Worm (Caenorhabditis elegans): ENCODE data around the gene hmgs-1.

ce11 chrV:5708331-5708730, 23.9 kb upstream of the hmgs-1 start:
- TF ChIP-seq mxl-1 (tag; optimal IDR thresholded peaks at IDR 0.05): no peak
- no peak for TF ChIP-seq mes-4 (tag; optimal IDR thresholded peaks at IDR 0.05)
- TF ChIP-seq die-1 (tag; optimal IDR thresholded peaks at IDR 0.05): no peak
- TF ChIP-seq snpc-4 (GFP tag; optimal IDR thresholded peaks at IDR 0.05): no peak
- TF ChIP-seq snpc-4 (tag; optimal IDR thresholded peaks at IDR 0.05): no peak
- no peak for TF ChIP-seq him-1 (tag; optimal IDR thresholded peaks at IDR 0.05)
- TF ChIP-seq xnd-1 (tag; optimal IDR thresholded peaks at IDR 0.05): no peak
- no peak for TF ChIP-seq unc-62 (GFP tag; optimal IDR thresholded peaks at IDR 0.05)
- no peak for TF ChIP-seq C17E4.6 (GFP tag; IDR thresholded peaks at IDR 0.05)
- no peak for TF ChIP-seq ztf-28 (GFP tag; IDR thresholded peaks at IDR 0.05)
- no peak for TF ChIP-seq C06A6.2 (GFP tag; conservative IDR thresholded peaks at IDR 0.05)
- TF ChIP-seq Y95B8A.8 (GFP tag; IDR thresholded peaks at IDR 0.05): no peak
- no peak for TF ChIP-seq ama-1 (optimal IDR thresholded peaks at IDR 0.05)
- TF ChIP-seq ama-1 (GFP tag; optimal IDR thresholded peaks at IDR 0.05): no peak

Data from whole organism, young adult.